Worm (Caenorhabditis elegans) whole organism, late embryonic: ENCODE results near the gene lpr-7.
A peak's percentile ranks its signal among the peaks of the same experiment; 100 is the strongest.

Experiments used
- F13H6.1 ChIP-seq: sonication (generic microtip); optimal IDR thresholded peaks from 2 replicates; lab custom pipeline; 2016; ENCODE audit warnings: missing genetic modification characterization, missing compliant biosample characterization
- K02D7.2 ChIP-seq: sonication (generic microtip); optimal IDR thresholded peaks from 2 replicates; lab custom pipeline; 2017; ENCODE audit warnings: mild to moderate bottlenecking, missing genetic modification characterization, missing compliant biosample characterization
- K09A11.1 ChIP-seq: sonication (generic microtip); optimal IDR thresholded peaks from 2 replicates; lab custom pipeline; 2017; ENCODE audit warnings: antibody characterized with exemption, mild to moderate bottlenecking, missing genetic modification characterization, missing compliant biosample characterization; ENCODE audit not compliant: insufficient read depth
- Y22D7AL.16 ChIP-seq: sonication (generic microtip); optimal IDR thresholded peaks from 2 replicates; lab custom pipeline; 2016; ENCODE audit warnings: missing genetic modification characterization, missing compliant biosample characterization
- ceh-2 ChIP-seq: sonication (generic microtip); optimal IDR thresholded peaks from 2 replicates; lab custom pipeline; 2016; ENCODE audit warnings: missing genotype, missing genetic modification characterization, missing compliant biosample characterization
- ceh-22 ChIP-seq: sonication (generic microtip); optimal IDR thresholded peaks from 2 replicates; lab custom pipeline; 2017; ENCODE audit warnings: missing biosample characterization, missing genetic modification characterization
- ceh-31 ChIP-seq: sonication (generic microtip); optimal IDR thresholded peaks from 2 replicates; lab custom pipeline; 2016; ENCODE audit warnings: missing genetic modification characterization, missing compliant biosample characterization
- ceh-45 ChIP-seq: fragments of 200-800 bp; sonication (Bioruptor generic); IDR thresholded peaks from 2 replicates; pipeline ENCODE4 v1.3.6; 2022; ENCODE audit warnings: missing genetic modification reagents, missing genetic modification characterization, missing compliant biosample characterization
- ceh-9 ChIP-seq: sonication (generic microtip); optimal IDR thresholded peaks from 2 replicates; lab custom pipeline; 2016; ENCODE audit warnings: mild to moderate bottlenecking, missing genetic modification characterization, inconsistent platforms, missing compliant biosample characterization
- elt-2 ChIP-seq: sonication (generic microtip); optimal IDR thresholded peaks from 2 replicates; lab custom pipeline; 2016; ENCODE audit warnings: missing genetic modification reagents, missing genetic modification characterization, missing compliant biosample characterization
- ets-4 ChIP-seq: sonication (generic microtip); optimal IDR thresholded peaks from 2 replicates; lab custom pipeline; 2016; ENCODE audit warnings: missing genetic modification characterization, missing compliant biosample characterization
- fax-1 ChIP-seq: sonication (generic microtip); optimal IDR thresholded peaks from 2 replicates; lab custom pipeline; 2016; ENCODE audit warnings: missing genotype, missing genetic modification characterization, missing compliant biosample characterization
- gmeb-2 ChIP-seq: sonication (generic microtip); optimal IDR thresholded peaks from 2 replicates; lab custom pipeline; 2016; ENCODE audit warnings: missing genetic modification characterization, inconsistent platforms, missing compliant biosample characterization
- hlh-30 ChIP-seq: sonication (generic microtip); optimal IDR thresholded peaks from 2 replicates; lab custom pipeline; 2017; ENCODE audit warnings: antibody characterized with exemption, missing genetic modification characterization, missing compliant biosample characterization; ENCODE audit not compliant: insufficient read depth
- hlh-6 ChIP-seq: sonication (generic microtip); optimal IDR thresholded peaks from 2 replicates; lab custom pipeline; 2016; ENCODE audit warnings: missing genotype, missing genetic modification characterization, missing compliant biosample characterization
- lim-6 ChIP-seq: sonication (generic microtip); optimal IDR thresholded peaks from 2 replicates; lab custom pipeline; 2016; ENCODE audit warnings: missing genetic modification characterization, missing compliant biosample characterization
- madf-2 ChIP-seq: sonication (generic microtip); optimal IDR thresholded peaks from 2 replicates; lab custom pipeline; 2017; ENCODE audit warnings: missing genetic modification characterization, missing compliant biosample characterization
- npax-4 ChIP-seq: sonication (generic microtip); optimal IDR thresholded peaks from 2 replicates; lab custom pipeline; 2016; ENCODE audit warnings: missing genetic modification characterization, missing compliant biosample characterization
- odd-2 ChIP-seq: sonication (generic microtip); optimal IDR thresholded peaks from 2 replicates; lab custom pipeline; 2017; ENCODE audit warnings: antibody characterized with exemption, mild to moderate bottlenecking, missing genetic modification characterization, missing compliant biosample characterization
- pax-1 ChIP-seq: fragments of 150-350 bp; optimal IDR thresholded peaks from 2 replicates; lab custom pipeline; 2014; ENCODE audit warnings: missing biosample characterization, missing genetic modification characterization
- pqm-1 ChIP-seq: sonication (generic microtip); optimal IDR thresholded peaks from 2 replicates; lab custom pipeline; 2016; ENCODE audit warnings: missing genetic modification characterization, missing compliant biosample characterization
- pros-1 ChIP-seq: fragments of 150-350 bp; optimal IDR thresholded peaks from 2 replicates; lab custom pipeline; 2014; ENCODE audit warnings: missing biosample characterization, missing genetic modification reagents, missing genetic modification characterization
- sdc-2 ChIP-seq: sonication (generic microtip); optimal IDR thresholded peaks from 2 replicates; lab custom pipeline; 2016; ENCODE audit warnings: missing genotype, missing genetic modification characterization, missing compliant biosample characterization
- sox-2 ChIP-seq: fragments of 200-800 bp; sonication (Bioruptor generic); IDR thresholded peaks from 2 replicates; pipeline ENCODE4 v1.3.6; 2022; ENCODE audit warnings: missing genetic modification reagents, missing genetic modification characterization, missing compliant biosample characterization
- sox-4 ChIP-seq: sonication (generic microtip); optimal IDR thresholded peaks from 2 replicates; lab custom pipeline; 2017; ENCODE audit warnings: mild to moderate bottlenecking, missing genetic modification characterization, inconsistent platforms, missing compliant biosample characterization
- unc-3 ChIP-seq, 2 experiments: fragments of 200-800 bp in 1 of 2; sonication (Bioruptor generic) in 1 of 2; sonication (generic microtip) in 1 of 2; conservative IDR thresholded peaks in 1 of 2; optimal IDR thresholded peaks in 1 of 2; 2 replicates each; pipeline versions ENCODE4 v1.3.6 to Lab custom; 2016 to 2022; ENCODE audit warnings: missing compliant biosample characterization in 2 of 2, missing genetic modification characterization in 2 of 2, missing genetic modification reagents in 1 of 2
- unc-42 ChIP-seq: sonication (generic microtip); optimal IDR thresholded peaks from 2 replicates; lab custom pipeline; 2016; ENCODE audit warnings: missing genotype, missing genetic modification characterization, missing compliant biosample characterization
- unc-86 ChIP-seq: sonication (generic microtip); optimal IDR thresholded peaks from 2 replicates; lab custom pipeline; 2016; ENCODE audit warnings: missing genetic modification characterization, missing compliant biosample characterization
- zip-5 ChIP-seq: sonication (generic microtip); optimal IDR thresholded peaks from 2 replicates; lab custom pipeline; 2016; ENCODE audit warnings: missing genetic modification characterization, missing compliant biosample characterization
- ztf-16 ChIP-seq: sonication (generic microtip); optimal IDR thresholded peaks from 2 replicates; lab custom pipeline; 2017; ENCODE audit warnings: missing genetic modification characterization, missing compliant biosample characterization

The lpr-7 gene

DNA sequence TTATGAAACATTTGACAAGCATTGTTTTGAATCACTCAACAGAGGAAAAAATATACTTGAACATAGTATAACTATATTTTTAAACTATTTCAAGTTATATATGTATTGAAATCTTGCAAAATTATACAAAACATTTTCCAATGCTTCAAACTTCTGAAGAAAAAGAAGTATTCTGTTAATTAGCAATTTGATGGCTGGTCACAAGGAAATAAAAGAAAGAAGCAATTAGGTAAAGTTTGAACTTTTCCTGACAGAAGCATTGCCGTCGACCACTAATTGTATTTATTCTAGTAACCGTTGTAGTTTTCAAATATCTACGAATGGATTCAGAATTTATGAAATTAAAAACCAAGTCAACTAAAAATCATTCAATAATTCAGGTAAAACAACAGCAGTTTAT lies 32.6 kb downstream of the lpr-7 start:
- TF ChIP-seq madf-2 (tag; lab: Kevin White, UChicago) (no peak), F13H6.1 (no peak), sox-4 (tag; lab: Kevin White, UChicago) (no peak), ceh-22 (tag; lab: Kevin White, UChicago) (no peak), npax-4 (tag; lab: Kevin White, UChicago) (no peak), elt-2 (no peak), unc-86 (tag; lab: Kevin White, UChicago) (no peak), lim-6 (tag; lab: Kevin White, UChicago) (no peak), pqm-1 (tag; lab: Kevin White, UChicago) (no peak), sdc-2 (tag; lab: Kevin White, UChicago) (no peak), unc-42 (no peak), ceh-9 (no peak)
- TF ChIP-seq, all 69 proteins: peak for 0

DNA sequence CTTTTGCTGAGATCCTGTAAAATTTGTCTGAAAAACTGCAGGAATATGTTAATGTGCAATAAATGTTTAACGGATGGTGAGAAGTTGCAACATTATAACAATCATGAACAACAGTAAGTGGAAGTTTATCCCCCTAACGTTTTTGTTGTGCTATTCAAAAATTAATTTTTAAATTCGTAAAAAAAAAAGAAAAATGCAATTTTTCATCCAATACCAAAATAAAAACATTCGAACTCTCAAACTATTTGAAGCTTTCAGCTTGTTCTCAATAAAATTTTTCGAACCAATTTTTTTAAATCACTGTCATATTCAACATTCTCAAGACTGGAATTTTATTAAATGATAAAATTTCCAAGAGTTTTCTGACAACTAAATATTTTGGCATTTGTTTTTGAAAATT lies 35.6 kb downstream of the lpr-7 start, which contains the start of gene ncam-1:
Gene ncam-1, plus strand, starts transcription at position 301 of the 400 bp plus-strand sequence.
- TF ChIP-seq zip-5 (tag; lab: Kevin White, UChicago) (no peak), gmeb-2 (no peak), K09A11.1 (tag; lab: Kevin White, UChicago) (no peak), lim-6 (tag; lab: Kevin White, UChicago) (no peak), K02D7.2 (tag; lab: Kevin White, UChicago) (no peak), F13H6.1 (no peak), ceh-2 (tag; lab: Kevin White, UChicago) (no peak), ceh-31 (tag; lab: Kevin White, UChicago) (no peak), unc-86 (tag; lab: Kevin White, UChicago) (no peak), hlh-6 (tag; lab: Kevin White, UChicago) (no peak), unc-3 (GFP tag; conservative IDR thresholded peaks at IDR 0.05; lab: Robert Waterston, UW) (no peak), unc-3 (tag; optimal IDR thresholded peaks at IDR 0.05; lab: Kevin White, UChicago) (no peak), ceh-45 (no peak), fax-1 (tag; lab: Kevin White, UChicago) (no peak), sox-2 (GFP tag; lab: Robert Waterston, UW) (no peak), elt-2 (no peak), unc-42 (no peak)

- TF ChIP-seq pros-1 (tag; lab: Kevin White, UChicago) (no peak), hlh-30 (peak; percentile 45), ets-4 (no peak), odd-2 (tag; lab: Kevin White, UChicago) (no peak)
- TF ChIP-seq, all 69 proteins: peak for 1
These were observed 40.3 kb downstream of the lpr-7 start for ce11 chrX:696253-696652.

- TF ChIP-seq ceh-9 (no peak), Y22D7AL.16 (no peak), elt-2 (no peak), pax-1 (tag; lab: Kevin White, UChicago) (no peak), F13H6.1 (no peak), ceh-2 (tag; lab: Kevin White, UChicago) (no peak), unc-42 (no peak), ztf-16 (no peak)
These were observed 50.5 kb downstream of the lpr-7 start, which contains the start of gene M02A10.1 for ce11 chrX:706490-706889. TSS of gene M02A10.1 (plus strand) at chrX:706790.
